Worm (Caenorhabditis elegans) whole organism, L3 larva: ENCODE results near the gene acr-12.

Experiments
- ama-1 ChIP-seq: fragments of 150-350 bp; optimal IDR thresholded peaks from 2 replicates; lab custom pipeline; 2018
- ceh-16 ChIP-seq: sonication (generic microtip); optimal IDR thresholded peaks from 2 replicates; lab custom pipeline; 2017; ENCODE audit warnings: missing biosample characterization, missing genetic modification characterization
- ceh-82 ChIP-seq: fragments of 150-350 bp; optimal IDR thresholded peaks from 2 replicates; lab custom pipeline; 2014; ENCODE audit warnings: missing biosample characterization, missing genetic modification characterization
- daf-12 ChIP-seq: fragments of 150-350 bp; optimal IDR thresholded peaks from 2 replicates; lab custom pipeline; 2014; ENCODE audit warnings: missing biosample characterization, missing genetic modification reagents, missing genetic modification characterization
- elt-1 ChIP-seq: fragments of 150-350 bp; optimal IDR thresholded peaks from 2 replicates; lab custom pipeline; 2014; ENCODE audit warnings: missing biosample characterization, missing genetic modification characterization
- elt-2 ChIP-seq: sonication (generic microtip); optimal IDR thresholded peaks from 2 replicates; lab custom pipeline; 2016; ENCODE audit warnings: missing genetic modification reagents, mild to moderate bottlenecking, missing genetic modification characterization, missing compliant biosample characterization
- elt-3 ChIP-seq, 3 experiments: fragments of 150-350 bp in 1 of 3; sonication (generic microtip) in 2 of 3; optimal IDR thresholded peaks; 2 replicates in 2 of 3; 4 replicates in 1 of 3; lab custom pipeline; 2014 to 2017; ENCODE audit warnings: missing biosample characterization in 3 of 3, missing genetic modification characterization in 3 of 3
- fkh-2 ChIP-seq: fragments of 150-350 bp; optimal IDR thresholded peaks from 2 replicates; lab custom pipeline; 2014; ENCODE audit warnings: missing biosample characterization, missing genetic modification reagents, missing genetic modification characterization
- fos-1 ChIP-seq: fragments of 150-350 bp; optimal IDR thresholded peaks from 2 replicates; lab custom pipeline; 2014; ENCODE audit warnings: missing biosample characterization, missing genetic modification characterization
- hmg-11 ChIP-seq: sonication (generic microtip); optimal IDR thresholded peaks from 2 replicates; lab custom pipeline; 2016; ENCODE audit warnings: missing genetic modification characterization, missing compliant biosample characterization
- jun-1 ChIP-seq: fragments of 150-350 bp; optimal IDR thresholded peaks from 2 replicates; lab custom pipeline; 2014; ENCODE audit warnings: missing biosample characterization, missing genetic modification reagents, missing genetic modification characterization
- lin-39 ChIP-seq: fragments of 150-350 bp; optimal IDR thresholded peaks from 2 replicates; lab custom pipeline; 2018; ENCODE audit warnings: missing biosample characterization, missing genetic modification reagents, missing genetic modification characterization
- nfya-1 ChIP-seq: sonication (generic microtip); optimal IDR thresholded peaks from 2 replicates; lab custom pipeline; 2017; ENCODE audit warnings: missing genetic modification characterization, mild to moderate bottlenecking, missing compliant biosample characterization, antibody characterized with exemption, moderate library complexity; ENCODE audit not compliant: insufficient read depth
- nhr-11 ChIP-seq: fragments of 150-350 bp; optimal IDR thresholded peaks from 2 replicates; lab custom pipeline; 2014; ENCODE audit warnings: missing biosample characterization, missing genetic modification characterization
- nhr-12 ChIP-seq: fragments of 150-350 bp; optimal IDR thresholded peaks from 2 replicates; lab custom pipeline; 2014; ENCODE audit warnings: missing biosample characterization, missing genetic modification characterization
- nhr-23 ChIP-seq: fragments of 150-350 bp; optimal IDR thresholded peaks from 2 replicates; lab custom pipeline; 2014; ENCODE audit warnings: missing biosample characterization, missing genetic modification reagents, missing genetic modification characterization
- nhr-237 ChIP-seq: fragments of 150-350 bp; optimal IDR thresholded peaks from 2 replicates; lab custom pipeline; 2014; ENCODE audit warnings: missing biosample characterization, missing genetic modification characterization
- nhr-25 ChIP-seq: sonication (generic microtip); optimal IDR thresholded peaks from 2 replicates; lab custom pipeline; 2017; ENCODE audit warnings: missing biosample characterization, missing genetic modification characterization
- nhr-43 ChIP-seq: sonication (generic microtip); optimal IDR thresholded peaks from 2 replicates; lab custom pipeline; 2016; ENCODE audit warnings: mild to moderate bottlenecking, missing genetic modification characterization, missing compliant biosample characterization; ENCODE audit not compliant: poor library complexity, severe bottlenecking
- nhr-76 ChIP-seq: fragments of 150-350 bp; sonication (generic microtip); optimal IDR thresholded peaks from 5 replicates; lab custom pipeline; 2014; ENCODE audit warnings: missing biosample characterization, missing genetic modification characterization
- nhr-77 ChIP-seq: fragments of 150-350 bp; optimal IDR thresholded peaks from 2 replicates; lab custom pipeline; 2014; ENCODE audit warnings: missing biosample characterization, missing genetic modification characterization
- pha-4 ChIP-seq: fragments of 150-350 bp; optimal IDR thresholded peaks from 2 replicates; lab custom pipeline; 2014; ENCODE audit warnings: missing biosample characterization, missing genetic modification reagents, missing genetic modification characterization
- pqm-1 ChIP-seq: fragments of 150-350 bp; optimal IDR thresholded peaks from 2 replicates; lab custom pipeline; 2017; ENCODE audit warnings: missing biosample characterization, missing genetic modification characterization, inconsistent platforms
- sea-2 ChIP-seq: fragments of 150-350 bp; sonication (generic microtip); optimal IDR thresholded peaks from 4 replicates; lab custom pipeline; 2014; ENCODE audit warnings: missing biosample characterization, missing genetic modification reagents, missing genetic modification characterization
- skn-1 ChIP-seq: fragments of 150-350 bp; optimal IDR thresholded peaks from 2 replicates; lab custom pipeline; 2014; ENCODE audit warnings: missing biosample characterization, missing genetic modification characterization
- snpc-4 ChIP-seq: fragments of 150-350 bp; optimal IDR thresholded peaks from 2 replicates; lab custom pipeline; 2014; ENCODE audit warnings: missing biosample characterization, missing genetic modification characterization
- tbx-2 ChIP-seq: sonication (generic microtip); optimal IDR thresholded peaks from 2 replicates; lab custom pipeline; 2016; ENCODE audit warnings: mild to moderate bottlenecking, missing genetic modification characterization, missing compliant biosample characterization
- unc-39 ChIP-seq: sonication (generic microtip); optimal IDR thresholded peaks from 4 replicates; lab custom pipeline; 2017; ENCODE audit warnings: missing biosample characterization, missing genetic modification characterization
- unc-62 ChIP-seq: fragments of 150-350 bp; sonication (generic microtip); optimal IDR thresholded peaks from 4 replicates; lab custom pipeline; 2014; ENCODE audit warnings: missing biosample characterization, missing genetic modification reagents, missing genetic modification characterization
- zag-1 ChIP-seq: fragments of 150-350 bp; optimal IDR thresholded peaks from 2 replicates; lab custom pipeline; 2014; ENCODE audit warnings: missing biosample characterization, missing genetic modification characterization
- ztf-4 ChIP-seq: fragments of 150-350 bp; optimal IDR thresholded peaks from 2 replicates; lab custom pipeline; 2014; ENCODE audit warnings: missing biosample characterization, missing genetic modification characterization

The acr-12 gene

ce11 chrX:13541335-13541734, 8.7 kb downstream of the acr-12 start:
- TF ChIP-seq elt-3 (tag; optimal IDR thresholded peaks at IDR 0.05; lab: Kevin White, UChicago) (peak in 1 of 3 experiments; percentile 74), nhr-76 (tag; lab: Kevin White, UChicago) (no peak), nhr-23 (peak; percentile 29), nhr-25 (peak; percentile 24), ama-1 (lab: Kevin White, UChicago) (peak; percentile 85), skn-1 (no peak), nhr-43 (tag; lab: Kevin White, UChicago) (peak; percentile 35), nfya-1 (tag; lab: Kevin White, UChicago) (no peak), elt-1 (tag; lab: Kevin White, UChicago) (peak; percentile 37)

DNA sequence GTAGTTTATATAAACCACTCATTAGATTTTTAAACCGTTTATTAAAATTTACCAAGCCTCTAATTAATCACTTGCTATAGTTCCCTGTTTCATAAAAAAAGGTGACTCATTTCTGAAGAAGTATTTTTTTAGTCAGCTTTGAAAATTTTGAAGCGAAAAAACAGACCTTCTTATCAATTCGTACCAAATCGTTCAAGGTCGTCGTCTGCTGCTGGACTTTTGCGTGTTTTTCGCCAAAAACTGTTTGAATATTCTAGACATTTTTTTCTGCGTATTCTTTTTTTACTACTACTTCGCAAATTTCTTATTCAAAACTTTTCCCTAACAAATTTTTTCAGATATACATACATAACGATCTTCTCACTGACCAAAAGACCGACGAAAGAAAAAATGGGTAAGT, 9.6 kb downstream of the acr-12 start, which contains the start of gene cah-4:
cah-4 (plus strand) TSS at position 339 of the 400 bp plus-strand sequence.
- peak; percentile 94 for TF ChIP-seq ama-1 (lab: Kevin White, UChicago)
- no peak for TF ChIP-seq nhr-237
- TF ChIP-seq, all 47 proteins: peak for 1

ce11 chrX:13542757-13543156, 10.1 kb downstream of the acr-12 start:
- TF ChIP-seq pqm-1: no peak
- peak; percentile 30 for TF ChIP-seq lin-39 (tag; lab: Kevin White, UChicago)
- peak; percentile 41 for TF ChIP-seq nfya-1 (tag; lab: Kevin White, UChicago)
- TF ChIP-seq ama-1 (lab: Kevin White, UChicago): peak; percentile 86
- peak; percentile 23 for TF ChIP-seq hmg-11 (tag; lab: Kevin White, UChicago)
- no peak for TF ChIP-seq daf-12 (tag; lab: Kevin White, UChicago)
- TF ChIP-seq ztf-4 (tag; lab: Kevin White, UChicago): peak; percentile 22

ce11 chrX:13543350-13543749, 10.7 kb downstream of the acr-12 start:
- TF ChIP-seq jun-1 (no peak), nhr-237 (no peak), ama-1 (lab: Kevin White, UChicago) (peak; percentile 51)

DNA sequence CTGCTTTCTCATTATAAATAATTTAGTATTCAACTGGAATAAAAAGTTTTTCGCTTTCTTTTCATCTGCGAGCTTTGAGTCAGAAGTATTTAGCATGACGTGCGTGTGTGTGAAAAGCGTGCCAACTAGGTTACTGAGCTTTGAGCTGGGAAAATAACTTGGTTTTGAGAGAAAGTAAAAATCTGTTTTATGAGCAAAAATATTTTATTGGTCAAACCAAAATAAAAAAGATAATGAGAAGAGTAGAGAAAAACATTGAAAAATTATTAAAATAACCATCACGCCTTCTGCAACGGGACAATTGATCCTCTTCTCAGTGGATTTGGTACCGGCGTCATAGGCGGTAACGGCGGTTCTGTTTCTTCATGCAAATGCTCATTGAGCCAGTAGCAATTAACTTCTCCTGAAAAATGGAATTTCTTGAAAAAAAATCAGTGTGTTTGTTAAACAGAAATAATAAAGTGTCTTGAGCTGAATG, 11.9 kb downstream of the acr-12 start:
- no peak for TF ChIP-seq nhr-237
- TF ChIP-seq nhr-43 (tag; lab: Kevin White, UChicago): peak; percentile 15
- peak; percentile 96 for TF ChIP-seq ama-1 (lab: Kevin White, UChicago)

DNA sequence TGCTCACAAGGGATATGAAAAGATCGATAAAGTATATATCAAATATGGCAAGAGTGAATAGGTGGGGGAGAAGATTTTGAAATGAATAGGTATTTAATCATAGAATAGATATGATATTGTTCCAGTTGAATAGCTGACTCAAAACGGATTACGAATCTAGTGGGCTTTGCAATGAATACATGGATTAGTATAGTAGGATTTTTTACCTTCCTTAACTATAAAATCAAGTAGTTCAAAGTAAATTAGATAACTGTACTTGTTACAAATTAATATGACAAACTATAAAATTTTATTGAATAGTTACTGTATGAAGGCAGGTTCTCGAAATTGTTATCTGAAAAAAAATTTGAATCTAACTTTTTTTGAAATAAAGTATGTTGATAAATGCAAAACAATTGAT, 18.2 kb downstream of the acr-12 start, which contains the start of gene odr-1:
odr-1 (minus strand) TSS at position 101 of the 400 bp plus-strand sequence.
- TF ChIP-seq tbx-2 (tag; lab: Kevin White, UChicago): no peak
- TF ChIP-seq unc-62 (GFP tag; lab: Kevin White, UChicago): no peak
- TF ChIP-seq unc-39: no peak
- no peak for TF ChIP-seq ceh-82 (tag; lab: Kevin White, UChicago)
- no peak for TF ChIP-seq zag-1 (tag; lab: Kevin White, UChicago)
- TF ChIP-seq hmg-11 (tag; lab: Kevin White, UChicago): no peak
- no peak for TF ChIP-seq nhr-77 (tag; lab: Kevin White, UChicago)
- TF ChIP-seq ceh-16 (tag; lab: Kevin White, UChicago): no peak
- no peak for TF ChIP-seq nhr-25
- no peak for TF ChIP-seq pha-4
- no peak for TF ChIP-seq snpc-4 (tag; lab: Kevin White, UChicago)
- no peak for TF ChIP-seq fkh-2 (tag; lab: Kevin White, UChicago)
- no peak for TF ChIP-seq jun-1
- TF ChIP-seq sea-2 (GFP tag; lab: Kevin White, UChicago): no peak

DNA sequence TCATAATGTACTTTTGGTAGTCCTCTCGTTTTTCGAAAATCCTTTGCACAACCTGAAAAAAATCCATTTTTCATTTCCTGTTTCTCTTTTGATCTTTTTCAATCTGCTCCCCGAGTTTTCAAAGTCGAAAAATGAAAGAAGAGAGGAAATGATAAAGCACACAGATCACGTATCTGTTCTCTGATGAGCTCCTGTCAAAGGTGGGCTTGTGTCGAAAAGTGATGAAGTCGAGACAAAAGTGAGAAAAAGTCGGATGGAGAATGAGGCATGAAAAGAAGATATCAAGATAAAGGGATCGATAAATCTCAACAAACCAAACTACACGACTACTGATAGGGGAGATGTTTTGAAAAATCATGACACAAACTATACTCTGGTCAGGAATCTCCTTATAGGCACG, 22.4 kb downstream of the acr-12 start:
- TF ChIP-seq lin-39 (tag; lab: Kevin White, UChicago) (peak; percentile 14), fos-1 (tag; lab: Kevin White, UChicago) (no peak), nfya-1 (tag; lab: Kevin White, UChicago) (peak; percentile 8), elt-2 (no peak), nhr-43 (tag; lab: Kevin White, UChicago) (no peak), nhr-12 (tag; lab: Kevin White, UChicago) (no peak), nhr-11 (tag; lab: Kevin White, UChicago) (peak; percentile 41)
